Fruit fly (Drosophila melanogaster): ENCODE data around the gene Tti1.
A peak's percentile ranks its signal among the peaks of the same experiment; 100 is the strongest.

The Tti1 gene

dm6 chr3R:9702567-9702966 lies 51.9 kb downstream of the Tti1 start (continued):
- peak; percentile 53 for TF ChIP-seq CG3919 (GFP tag; optimal IDR thresholded peaks at IDR 0.05)
- TF ChIP-seq Hr39 (GFP tag; optimal IDR thresholded peaks at IDR 0.05): peak; percentile 58
- TF ChIP-seq cyc (GFP tag; optimal IDR thresholded peaks at IDR 0.05): peak; percentile 38
- peak; percentile 78 for TF ChIP-seq CG32006 (GFP tag; optimal IDR thresholded peaks at IDR 0.05)
- peak; percentile 64 for TF ChIP-seq CG11762 (GFP tag; optimal IDR thresholded peaks at IDR 0.05; ENCODE audit: insufficient read depth)
- TF ChIP-seq topi (GFP tag; optimal IDR thresholded peaks at IDR 0.05): peak; percentile 53
- TF ChIP-seq esn (GFP tag; optimal IDR thresholded peaks at IDR 0.05): peak; percentile 64
- TF ChIP-seq CG7368 (GFP tag; optimal IDR thresholded peaks at IDR 0.05): no peak
- peak; percentile 73 for TF ChIP-seq svp (GFP tag)
- TF ChIP-seq net (GFP tag; optimal IDR thresholded peaks at IDR 0.05): peak; percentile 57
- no peak for TF ChIP-seq spab (GFP tag; optimal IDR thresholded peaks at IDR 0.05)
- TF ChIP-seq CG16779 (tag; optimal IDR thresholded peaks at IDR 0.05): peak; percentile 9
- peak; percentile 80 for TF ChIP-seq CG6276 (GFP tag; optimal IDR thresholded peaks at IDR 0.05)
- peak; percentile 57 for TF ChIP-seq lz (GFP tag; optimal IDR thresholded peaks at IDR 0.05)
- TF ChIP-seq Hr4 (GFP tag; optimal IDR thresholded peaks at IDR 0.05): peak; percentile 83
- TF ChIP-seq acj6 (GFP tag; optimal IDR thresholded peaks at IDR 0.05): no peak
- TF ChIP-seq fd59A (GFP tag; optimal IDR thresholded peaks at IDR 0.05): no peak
- TF ChIP-seq CG9139 (GFP tag; optimal IDR thresholded peaks at IDR 0.05): no peak
- TF ChIP-seq CG8319 (GFP tag; optimal IDR thresholded peaks at IDR 0.05): no peak
- TF ChIP-seq Sox15 (GFP tag; optimal IDR thresholded peaks at IDR 0.05): no peak
- TF ChIP-seq OdsH (GFP tag; optimal IDR thresholded peaks at IDR 0.05): peak; percentile 73
- no peak for TF ChIP-seq CG11902 (GFP tag; optimal IDR thresholded peaks at IDR 0.05)

- TF ChIP-seq CG6276 (GFP tag; optimal IDR thresholded peaks at IDR 0.05): no peak
- TF ChIP-seq CG1621 (tag; optimal IDR thresholded peaks at IDR 0.05): no peak
- no peak for TF ChIP-seq CG6808 (GFP tag; optimal IDR thresholded peaks at IDR 0.05)
- TF ChIP-seq spab (GFP tag; optimal IDR thresholded peaks at IDR 0.05): no peak
- no peak for TF ChIP-seq vri (GFP tag; optimal IDR thresholded peaks at IDR 0.05)
- TF ChIP-seq fkh (GFP tag; optimal IDR thresholded peaks at IDR 0.05): no peak
- no peak for TF ChIP-seq Lpt (GFP tag; optimal IDR thresholded peaks at IDR 0.05)
- no peak for TF ChIP-seq CG11294 (GFP tag; IDR thresholded peaks at IDR 0.05)
- no peak for TF ChIP-seq fd85E (GFP tag; optimal IDR thresholded peaks at IDR 0.05)
- no peak for TF ChIP-seq dac (GFP tag; optimal IDR thresholded peaks at IDR 0.05)
- peak; percentile 27 for TF ChIP-seq pdm3 (GFP tag; optimal IDR thresholded peaks at IDR 0.05)
- TF ChIP-seq salr (GFP tag; optimal IDR thresholded peaks at IDR 0.05): no peak
- TF ChIP-seq svp (GFP tag): peak; percentile 78
- no peak for TF ChIP-seq Sox14 (GFP tag; optimal IDR thresholded peaks at IDR 0.05)
- TF ChIP-seq CG10631 (GFP tag; optimal IDR thresholded peaks at IDR 0.05): no peak
- TF ChIP-seq CG8119 (GFP tag; IDR thresholded peaks at IDR 0.05): no peak
- TF ChIP-seq fd59A (GFP tag; optimal IDR thresholded peaks at IDR 0.05): no peak
- no peak for TF ChIP-seq CG3032 (tag; optimal IDR thresholded peaks at IDR 0.05)
- no peak for TF ChIP-seq CG11902 (GFP tag; optimal IDR thresholded peaks at IDR 0.05)
- peak; percentile 17 for TF ChIP-seq Smox (GFP tag; optimal IDR thresholded peaks at IDR 0.05)
- no peak for TF ChIP-seq CG11762 (GFP tag; optimal IDR thresholded peaks at IDR 0.05; ENCODE audit: insufficient read depth)
- no peak for TF ChIP-seq CG6854 (GFP tag; optimal IDR thresholded peaks at IDR 0.05)
- TF ChIP-seq Eip78C (GFP tag): peak; percentile 74
- peak; percentile 42 for TF ChIP-seq Met (GFP tag; optimal IDR thresholded peaks at IDR 0.05)
- peak; percentile 18 for TF ChIP-seq lz (GFP tag; optimal IDR thresholded peaks at IDR 0.05)
- no peak for TF ChIP-seq CG16779 (tag; optimal IDR thresholded peaks at IDR 0.05)
- TF ChIP-seq achi (GFP tag; optimal IDR thresholded peaks at IDR 0.05): no peak
- TF ChIP-seq CG10669 (GFP tag; optimal IDR thresholded peaks at IDR 0.05): no peak
- no peak for TF ChIP-seq Ets21C (GFP tag; optimal IDR thresholded peaks at IDR 0.05)
- no peak for TF ChIP-seq CG3919 (GFP tag; optimal IDR thresholded peaks at IDR 0.05)
- TF ChIP-seq CG31627 (GFP tag; optimal IDR thresholded peaks at IDR 0.05): peak; percentile 15
- TF ChIP-seq esn (GFP tag; optimal IDR thresholded peaks at IDR 0.05): peak; percentile 35
- TF ChIP-seq acj6 (GFP tag; optimal IDR thresholded peaks at IDR 0.05): peak; percentile 2
- peak; percentile 11 for TF ChIP-seq Hr39 (GFP tag; optimal IDR thresholded peaks at IDR 0.05)
- TF ChIP-seq CG6792 (GFP tag; optimal IDR thresholded peaks at IDR 0.05): no peak
- no peak for TF ChIP-seq CG6163 (GFP tag; IDR thresholded peaks at IDR 0.05)
- no peak for TF ChIP-seq Hr38 (GFP tag; optimal IDR thresholded peaks at IDR 0.05)
- no peak for TF ChIP-seq ss (GFP tag; optimal IDR thresholded peaks at IDR 0.05)
- no peak for TF ChIP-seq cyc (GFP tag; optimal IDR thresholded peaks at IDR 0.05)
- no peak for TF ChIP-seq CG34406 (GFP tag; optimal IDR thresholded peaks at IDR 0.05)
- peak; percentile 4 for TF ChIP-seq Hr4 (GFP tag; optimal IDR thresholded peaks at IDR 0.05)
These were observed 52.6 kb downstream of the Tti1 start for dm6 chr3R:9701897-9702296.

All from whole organism, prepupa.